Fruit fly (Drosophila melanogaster) whole organism, embryonic: ENCODE data around the gene CG2652.
A peak's percentile ranks its signal among the peaks of the same experiment; 100 is the strongest.

ENCODE experiments used
- Abd-B ChIP-seq: fragments of 200-800 bp; sonication (Bioruptor generic); optimal IDR thresholded peaks from 2 replicates; lab custom pipeline; 2018; ENCODE audit warnings: missing biosample characterization, mild to moderate bottlenecking, missing genetic modification characterization, moderate library complexity
- Bteb2 ChIP-seq: fragments of 200-800 bp; sonication (Bioruptor generic); optimal IDR thresholded peaks from 2 replicates; lab custom pipeline; 2016; ENCODE audit warnings: missing biosample characterization, missing genetic modification characterization
- CG10267 ChIP-seq: fragments of 200-800 bp; sonication (Bioruptor generic); optimal IDR thresholded peaks from 2 replicates; lab custom pipeline; 2018; ENCODE audit warnings: missing biosample characterization, mild to moderate bottlenecking, missing genetic modification characterization, moderate library complexity
- CG10366 ChIP-seq: fragments of 200-800 bp; sonication (Bioruptor generic); IDR thresholded peaks from 2 replicates; pipeline ENCODE4 v1.3.6; 2022; ENCODE audit warnings: missing biosample characterization, missing genetic modification characterization
- CG10959 ChIP-seq: fragments of 200-800 bp; sonication (Bioruptor generic); IDR thresholded peaks from 2 replicates; pipeline ENCODE4 v1.3.6; 2022; ENCODE audit warnings: missing biosample characterization, missing genetic modification characterization
- CG12071 ChIP-seq: fragments of 200-800 bp; sonication (Bioruptor generic); optimal IDR thresholded peaks from 3 replicates; lab custom pipeline; 2018; ENCODE audit warnings: missing biosample characterization, mild to moderate bottlenecking, missing genetic modification characterization
- CG12299 ChIP-seq: fragments of 200-800 bp; sonication (Bioruptor generic); optimal IDR thresholded peaks from 2 replicates; lab custom pipeline; 2018; ENCODE audit warnings: missing biosample characterization, mild to moderate bottlenecking, missing genetic modification characterization
- CG13775 ChIP-seq: fragments of 200-800 bp; sonication (Bioruptor generic); optimal IDR thresholded peaks from 3 replicates; lab custom pipeline; 2017; ENCODE audit warnings: missing biosample characterization, mild to moderate bottlenecking, missing genetic modification characterization
- CG1603 ChIP-seq: fragments of 200-800 bp; sonication (Bioruptor generic); optimal IDR thresholded peaks from 2 replicates; lab custom pipeline; 2019; ENCODE audit warnings: missing biosample characterization, mild to moderate bottlenecking, missing genetic modification characterization, moderate library complexity
- CG16813 ChIP-seq: fragments of 200-800 bp; sonication (Bioruptor generic); IDR thresholded peaks from 3 replicates; pipeline ENCODE4 v1.3.6; 2022; ENCODE audit warnings: missing biosample characterization, missing genetic modification characterization; ENCODE audit not compliant: partially characterized antibody
- CG2199 ChIP-seq: fragments of 200-800 bp; sonication (Bioruptor generic); IDR thresholded peaks from 3 replicates; pipeline ENCODE4 v1.3.6; 2022; ENCODE audit warnings: missing biosample characterization, missing genetic modification characterization
- CG31365 ChIP-seq: fragments of 200-800 bp; sonication (Bioruptor generic); optimal IDR thresholded peaks from 2 replicates; lab custom pipeline; 2018; ENCODE audit warnings: missing biosample characterization, mild to moderate bottlenecking, missing genetic modification characterization
- CG32532 ChIP-seq: fragments of 200-800 bp; sonication (Bioruptor generic); IDR thresholded peaks from 2 replicates; pipeline ENCODE4 v1.3.6; 2022; ENCODE audit warnings: missing biosample characterization, missing genetic modification characterization
- CG32772 ChIP-seq: fragments of 200-800 bp; sonication (Bioruptor generic); IDR thresholded peaks from 2 replicates; pipeline ENCODE4 v1.3.6; 2022; ENCODE audit warnings: missing biosample characterization, missing genetic modification characterization
- CG4617 ChIP-seq: fragments of 200-800 bp; sonication (Bioruptor generic); optimal IDR thresholded peaks from 3 replicates; lab custom pipeline; 2016; ENCODE audit warnings: missing biosample characterization, missing genetic modification characterization, borderline replicate concordance
- CG8089 ChIP-seq: fragments of 200-800 bp; sonication (Bioruptor generic); optimal IDR thresholded peaks from 3 replicates; lab custom pipeline; 2016; ENCODE audit warnings: missing biosample characterization, missing genetic modification characterization
- CG8359 ChIP-seq: fragments of 200-800 bp; sonication (Bioruptor generic); optimal IDR thresholded peaks from 2 replicates; lab custom pipeline; 2017; ENCODE audit warnings: missing biosample characterization, mild to moderate bottlenecking, missing genetic modification characterization, borderline replicate concordance
- Dp ChIP-seq: fragments of 200-800 bp; sonication (Bioruptor generic); optimal IDR thresholded peaks from 2 replicates; lab custom pipeline; 2018; ENCODE audit warnings: missing biosample characterization, mild to moderate bottlenecking, missing genetic modification characterization, moderate library complexity
- Hmr ChIP-seq: fragments of 200-800 bp; sonication (Bioruptor generic); optimal IDR thresholded peaks from 3 replicates; lab custom pipeline; 2017; ENCODE audit warnings: mild to moderate bottlenecking, missing biosample characterization, missing genetic modification reagents, missing genetic modification characterization
- Med ChIP-seq: fragments of 200-800 bp; sonication (Bioruptor generic); peaks from one replicate; lab custom pipeline; 2016; ENCODE audit warnings: missing biosample characterization, missing genetic modification characterization, mild to moderate bottlenecking, inconsistent platforms, moderate library complexity
- Ravus ChIP-seq: fragments of 200-800 bp; sonication (Bioruptor generic); IDR thresholded peaks from 2 replicates; pipeline ENCODE4 v1.3.6; 2022; ENCODE audit warnings: missing biosample characterization, missing genetic modification characterization
- Scr ChIP-seq: fragments of 200-800 bp; sonication (Bioruptor generic); IDR thresholded peaks from 2 replicates; pipeline ENCODE4 v1.3.6; 2022; ENCODE audit warnings: missing biosample characterization, missing genetic modification characterization; ENCODE audit not compliant: partially characterized antibody
- Ssrp ChIP-seq: fragments of 200-800 bp; sonication (Bioruptor generic); optimal IDR thresholded peaks from 2 replicates; lab custom pipeline; 2018; ENCODE audit warnings: missing biosample characterization, mild to moderate bottlenecking, missing genetic modification characterization, moderate library complexity
- Stat92E ChIP-seq, 3 experiments: fragments of >200 bp in 2 of 3; fragments of 200-800 bp in 1 of 3; sonication (Bioruptor generic) in 1 of 3; optimal IDR thresholded peaks; 2 replicates each; lab custom pipeline; 2017 to 2019; ENCODE audit warnings: missing biosample characterization in 3 of 3, missing genetic modification characterization in 3 of 3, mild to moderate bottlenecking in 1 of 3, moderate library complexity in 1 of 3
- Usf ChIP-seq: fragments of 200-800 bp; sonication (Bioruptor generic); optimal IDR thresholded peaks from 2 replicates; lab custom pipeline; 2017; ENCODE audit warnings: missing genotype, missing biosample characterization, missing genetic modification characterization
- caup ChIP-seq: fragments of 200-800 bp; sonication (Bioruptor generic); optimal IDR thresholded peaks from 3 replicates; lab custom pipeline; 2017; ENCODE audit warnings: missing biosample characterization, mild to moderate bottlenecking, missing genetic modification characterization, moderate library complexity; ENCODE audit not compliant: severe bottlenecking
- chinmo ChIP-seq: fragments of 200-800 bp; sonication (Bioruptor generic); IDR thresholded peaks from 4 replicates; pipeline ENCODE4 v1.3.6; 2022; ENCODE audit warnings: missing biosample characterization, missing genetic modification characterization; ENCODE audit not compliant: partially characterized antibody
- chm ChIP-seq: fragments of 200-800 bp; sonication (Bioruptor generic); IDR thresholded peaks from 2 replicates; pipeline ENCODE4 v1.3.6; 2022; ENCODE audit warnings: missing biosample characterization, missing genetic modification characterization
- dati ChIP-seq: fragments of 200-800 bp; sonication (Bioruptor generic); IDR thresholded peaks from 2 replicates; pipeline ENCODE4 v1.3.6; 2022; ENCODE audit warnings: missing biosample characterization, missing genetic modification characterization
- dmrt11E ChIP-seq: fragments of 200-800 bp; sonication (Bioruptor generic); optimal IDR thresholded peaks from 3 replicates; lab custom pipeline; 2018; ENCODE audit warnings: missing biosample characterization, mild to moderate bottlenecking, missing genetic modification characterization, moderate library complexity
- dysf ChIP-seq: fragments of 200-800 bp; sonication (Bioruptor generic); IDR thresholded peaks from 3 replicates; pipeline ENCODE4 v1.3.6; 2022; ENCODE audit warnings: missing biosample characterization, missing genetic modification characterization
- gfzf ChIP-seq: fragments of 200-800 bp; sonication (Bioruptor generic); optimal IDR thresholded peaks from 2 replicates; lab custom pipeline; 2016; ENCODE audit warnings: missing biosample characterization, mild to moderate bottlenecking, missing genetic modification characterization, moderate library complexity
- grau ChIP-seq: fragments of 200-800 bp; optimal IDR thresholded peaks from 3 replicates; lab custom pipeline; 2019; ENCODE audit warnings: missing biosample characterization, mild to moderate bottlenecking, missing genetic modification characterization, moderate library complexity
- grn ChIP-seq: fragments of 200-800 bp; sonication (Bioruptor generic); optimal IDR thresholded peaks from 3 replicates; lab custom pipeline; 2017; ENCODE audit warnings: missing biosample characterization, missing genetic modification characterization
- hb ChIP-seq: fragments of 200-800 bp; sonication (Bioruptor generic); IDR thresholded peaks from 3 replicates; pipeline ENCODE4 v1.3.6; 2022; ENCODE audit warnings: missing biosample characterization, missing genetic modification characterization; ENCODE audit not compliant: partially characterized antibody
- hbn ChIP-seq: fragments of 200-800 bp; sonication (Bioruptor generic); IDR thresholded peaks from 2 replicates; pipeline ENCODE4 v1.3.6; 2022; ENCODE audit warnings: missing biosample characterization, missing genetic modification characterization; ENCODE audit not compliant: partially characterized antibody
- jigr1 ChIP-seq: fragments of 200-800 bp; sonication (Bioruptor generic); IDR thresholded peaks from 3 replicates; pipeline ENCODE4 v1.3.6; 2022; ENCODE audit warnings: missing biosample characterization, missing genetic modification characterization
- lbe ChIP-seq: fragments of 200-800 bp; sonication (Bioruptor generic); optimal IDR thresholded peaks from 2 replicates; lab custom pipeline; 2016; ENCODE audit warnings: missing biosample characterization, mild to moderate bottlenecking, missing genetic modification characterization
- lmd ChIP-seq: fragments of 200-800 bp; sonication (Bioruptor generic); IDR thresholded peaks from 2 replicates; pipeline ENCODE4 v1.3.6; 2022; ENCODE audit warnings: missing biosample characterization, missing genetic modification characterization
- mam ChIP-seq: fragments of 200-800 bp; sonication (Bioruptor generic); optimal IDR thresholded peaks from 3 replicates; lab custom pipeline; 2016; ENCODE audit warnings: missing biosample characterization, missing genetic modification characterization
- phol ChIP-seq: fragments of 200-800 bp; sonication (Bioruptor generic); optimal IDR thresholded peaks from 3 replicates; lab custom pipeline; 2018; ENCODE audit warnings: missing biosample characterization, mild to moderate bottlenecking, missing genetic modification characterization, moderate library complexity
- pum ChIP-seq: fragments of 200-800 bp; sonication (Bioruptor generic); optimal IDR thresholded peaks from 2 replicates; lab custom pipeline; 2016; ENCODE audit warnings: missing biosample characterization, missing genetic modification characterization
- repo ChIP-seq: fragments of 200-800 bp; sonication (Bioruptor generic); optimal IDR thresholded peaks from 2 replicates; lab custom pipeline; 2016; ENCODE audit warnings: missing biosample characterization, missing genetic modification characterization
- row ChIP-seq: fragments of 200-800 bp; sonication (Bioruptor generic); IDR thresholded peaks from 3 replicates; pipeline ENCODE4 v1.3.6; 2022; ENCODE audit warnings: missing biosample characterization, missing genetic modification characterization
- sens-2 ChIP-seq: fragments of 200-800 bp; sonication (Bioruptor generic); IDR thresholded peaks from 2 replicates; pipeline ENCODE4 v1.3.6; 2022; ENCODE audit warnings: missing biosample characterization, missing genetic modification characterization
- ttk ChIP-seq: fragments of 200-800 bp; sonication (Bioruptor generic); IDR thresholded peaks from 2 replicates; pipeline ENCODE4 v2.1.2; 2022; ENCODE audit warnings: missing biosample characterization, missing genetic modification characterization

Gene CG2652

dm6 chrX:2635953-2636715 is 46.6 kb downstream of the CG2652 start (continued):
- TF ChIP-seq CG16813 (GFP tag; lab: Robert Waterston, UW) (peak; percentile 35; the same call in 2 of the 3 replicates), jigr1 (GFP tag; lab: Robert Waterston, UW) (no peak), dysf (GFP tag; lab: Robert Waterston, UW) (peak; percentile 30; the same call in 1 of the 3 replicates)

- TF ChIP-seq hb (GFP tag; lab: Robert Waterston, UW) (no peak), dmrt11E (tag; lab: Kevin White, UChicago) (no peak), lbe (GFP tag; lab: Kevin White, UChicago) (no peak), Med (GFP tag; lab: Kevin White, UChicago) (no peak), mam (GFP tag; lab: Kevin White, UChicago) (no peak), CG8089 (no peak), Stat92E (GFP tag; optimal IDR thresholded peaks at IDR 0.05; lab: Kevin White, UChicago) (no peak), Dp (GFP tag; lab: Kevin White, UChicago) (no peak), CG4617 (GFP tag; lab: Kevin White, UChicago) (no peak), CG13775 (GFP tag; lab: Kevin White, UChicago) (peak; percentile 18), chm (GFP tag; lab: Robert Waterston, UW) (no peak), CG10267 (tag; lab: Kevin White, UChicago) (no peak), hbn (no peak), CG32532 (GFP tag; lab: Robert Waterston, UW) (no peak), CG12071 (GFP tag; lab: Kevin White, UChicago) (no peak), CG1603 (tag; lab: Kevin White, UChicago) (no peak), Usf (no peak), CG31365 (tag; lab: Kevin White, UChicago) (no peak), Bteb2 (GFP tag; lab: Kevin White, UChicago) (no peak), dati (no peak), CG2199 (GFP tag; lab: Robert Waterston, UW) (no peak), phol (tag; lab: Kevin White, UChicago) (peak; percentile 2), sens-2 (no peak), lmd (no peak), CG10959 (GFP tag; lab: Robert Waterston, UW) (no peak), Scr (GFP tag; lab: Robert Waterston, UW) (no peak), CG10366 (GFP tag; lab: Robert Waterston, UW) (no peak), row (peak; percentile 30; the same call in 2 of the 3 replicates), gfzf (no peak), CG8359 (GFP tag; lab: Kevin White, UChicago) (no peak), repo (GFP tag; lab: Kevin White, UChicago) (no peak), pum (no peak), Hmr (GFP tag; lab: Kevin White, UChicago) (no peak), grn (no peak), grau (tag; lab: Kevin White, UChicago) (peak; percentile 11), Ravus (GFP tag; lab: Robert Waterston, UW) (no peak), chinmo (GFP tag; lab: Robert Waterston, UW) (no peak), CG32772 (no peak), CG12299 (tag; lab: Kevin White, UChicago) (no peak), caup (no peak), Ssrp (tag; lab: Kevin White, UChicago) (no peak), Abd-B (GFP tag; lab: Kevin White, UChicago) (no peak), ttk (GFP tag; lab: Robert Waterston, UW) (no peak)
Observed at dm6 chrX:2635075-2635643, 47.6 kb downstream of the CG2652 start.
